Worm (Caenorhabditis elegans): ENCODE data around the gene irld-30.
"Not testable (repeated sequence)": the region's sequence is repeated elsewhere in the genome, so short reads cannot be mapped to it uniquely, and the experiment has no call there.

DNA sequence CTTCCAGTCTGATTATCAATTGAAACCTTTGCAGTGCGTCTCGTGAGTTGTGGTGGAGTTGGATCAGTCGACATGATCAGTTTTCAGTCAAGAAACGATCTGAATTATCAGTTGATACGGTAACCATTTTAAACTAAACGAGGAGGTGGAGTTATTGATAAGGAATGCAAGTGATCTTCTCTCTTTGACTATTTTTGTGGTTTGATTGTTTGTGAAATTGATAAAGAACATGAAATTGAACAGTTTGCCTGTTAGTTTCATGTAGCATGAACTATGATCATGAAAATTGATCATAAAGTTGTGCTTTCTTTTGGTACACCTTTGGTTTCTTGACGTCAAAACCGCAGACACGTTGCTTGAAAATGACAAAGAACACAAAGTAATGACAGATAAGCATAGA is 18.7 kb downstream of the irld-30 start, which contains the start of gene pud-1.2:
- TF ChIP-seq ztf-11, snpc-4 (tag; optimal IDR thresholded peaks at IDR 0.05): not testable (repeated sequence)

Data from whole organism, mixed stage, embryonic.